Worm (Caenorhabditis elegans) whole organism, mixed stage, embryonic: ENCODE measurements around the gene npr-36.
A peak's percentile ranks its signal among the peaks of the same experiment; 100 is the strongest.
"Not testable (repeated sequence)": the region's sequence is repeated elsewhere in the genome, so short reads cannot be mapped to it uniquely, and the experiment has no call there.

Experiments
- M03D4.4 ChIP-seq: sonication (generic microtip); optimal IDR thresholded peaks from 2 replicates; lab custom pipeline; 2017; ENCODE audit warnings: mild to moderate bottlenecking, missing genetic modification characterization, missing compliant biosample characterization
- bed-3 ChIP-seq: fragments of 200-800 bp; sonication (Bioruptor generic); optimal IDR thresholded peaks from 3 replicates; lab custom pipeline; 2018; ENCODE audit warnings: mild to moderate bottlenecking, missing genetic modification characterization, moderate library complexity, missing compliant biosample characterization
- blmp-1 ChIP-seq: fragments of 150-350 bp; optimal IDR thresholded peaks from 2 replicates; lab custom pipeline; 2014; ENCODE audit warnings: missing biosample characterization, missing genetic modification characterization
- ceh-39 ChIP-seq: fragments of 150-350 bp; optimal IDR thresholded peaks from 2 replicates; lab custom pipeline; 2014; ENCODE audit warnings: missing biosample characterization, missing genetic modification characterization
- ceh-43 ChIP-seq: fragments of 200-800 bp; sonication (Bioruptor generic); optimal IDR thresholded peaks from 2 replicates; lab custom pipeline; 2018; ENCODE audit warnings: mild to moderate bottlenecking, missing genetic modification characterization, moderate library complexity, missing compliant biosample characterization
- ceh-83 ChIP-seq: fragments of 200-800 bp; sonication (Bioruptor generic); optimal IDR thresholded peaks from 2 replicates; lab custom pipeline; 2018; ENCODE audit warnings: mild to moderate bottlenecking, missing genetic modification characterization, missing compliant biosample characterization
- ces-1 ChIP-seq: fragments of 150-350 bp; optimal IDR thresholded peaks from 2 replicates; lab custom pipeline; 2014; ENCODE audit warnings: missing biosample characterization, missing genetic modification reagents, missing genetic modification characterization
- cnd-1 ChIP-seq: fragments of 200-800 bp; sonication (Bioruptor generic); optimal IDR thresholded peaks from 2 replicates; lab custom pipeline; 2018; ENCODE audit warnings: mild to moderate bottlenecking, missing genetic modification characterization, missing compliant biosample characterization
- drap-1 ChIP-seq: fragments of 200-800 bp; sonication (Bioruptor generic); optimal IDR thresholded peaks from 3 replicates; lab custom pipeline; 2018; ENCODE audit warnings: mild to moderate bottlenecking, missing genetic modification characterization, missing compliant biosample characterization
- elt-1 ChIP-seq: sonication (generic microtip); optimal IDR thresholded peaks from 2 replicates; lab custom pipeline; 2017; ENCODE audit warnings: missing genetic modification characterization, mild to moderate bottlenecking, missing compliant biosample characterization, antibody characterized with exemption, moderate library complexity, borderline replicate concordance; ENCODE audit not compliant: insufficient read depth
- flh-1 ChIP-seq: fragments of 200-800 bp; sonication (Bioruptor generic); optimal IDR thresholded peaks from 2 replicates; lab custom pipeline; 2018; ENCODE audit warnings: mild to moderate bottlenecking, missing genetic modification characterization, moderate library complexity, missing compliant biosample characterization
- ham-2 ChIP-seq: fragments of 200-800 bp; sonication (Bioruptor generic); optimal IDR thresholded peaks from 2 replicates; lab custom pipeline; 2018; ENCODE audit warnings: mild to moderate bottlenecking, missing genetic modification characterization, missing compliant biosample characterization
- hlh-1 ChIP-seq: fragments of 150-350 bp; optimal IDR thresholded peaks from 2 replicates; lab custom pipeline; 2014; ENCODE audit warnings: missing biosample characterization, missing genetic modification reagents, missing genetic modification characterization
- lin-32 ChIP-seq: fragments of 200-800 bp; sonication (Bioruptor generic); optimal IDR thresholded peaks from 2 replicates; lab custom pipeline; 2018; ENCODE audit warnings: mild to moderate bottlenecking, missing genetic modification characterization, missing compliant biosample characterization
- lsy-2 ChIP-seq: fragments of 150-350 bp; optimal IDR thresholded peaks from 2 replicates; lab custom pipeline; 2014; ENCODE audit warnings: missing biosample characterization, missing genetic modification characterization
- mls-2 ChIP-seq: sonication (generic microtip); optimal IDR thresholded peaks from 2 replicates; lab custom pipeline; 2016; ENCODE audit warnings: mild to moderate bottlenecking, missing genetic modification characterization, moderate library complexity, missing compliant biosample characterization
- nhr-12 ChIP-seq: fragments of 150-350 bp; optimal IDR thresholded peaks from 2 replicates; lab custom pipeline; 2014; ENCODE audit warnings: missing biosample characterization, missing genetic modification characterization
- nhr-237 ChIP-seq: fragments of 150-350 bp; optimal IDR thresholded peaks from 2 replicates; lab custom pipeline; 2014; ENCODE audit warnings: missing biosample characterization, missing genetic modification characterization
- nhr-28 ChIP-seq: fragments of 150-350 bp; optimal IDR thresholded peaks from 2 replicates; lab custom pipeline; 2014; ENCODE audit warnings: missing biosample characterization, missing genetic modification characterization
- nhr-76 ChIP-seq: sonication (generic microtip); optimal IDR thresholded peaks from 2 replicates; lab custom pipeline; 2017; ENCODE audit warnings: missing biosample characterization, missing genetic modification characterization
- pha-4 ChIP-seq: fragments of 150-350 bp; optimal IDR thresholded peaks from 2 replicates; lab custom pipeline; 2018; ENCODE audit warnings: missing biosample characterization, missing genetic modification reagents, missing genetic modification characterization
- sem-2 ChIP-seq: fragments of 200-800 bp; sonication (Bioruptor generic); optimal IDR thresholded peaks from 2 replicates; lab custom pipeline; 2018; ENCODE audit warnings: mild to moderate bottlenecking, missing genetic modification characterization, missing compliant biosample characterization
- snpc-4 ChIP-seq: fragments of 150-350 bp; optimal IDR thresholded peaks from 2 replicates; lab custom pipeline; 2014; ENCODE audit warnings: missing biosample characterization, missing genetic modification characterization
- sptf-1 ChIP-seq: sonication (generic microtip); optimal IDR thresholded peaks from 2 replicates; lab custom pipeline; 2017; ENCODE audit warnings: mild to moderate bottlenecking, missing genetic modification characterization, moderate library complexity, missing compliant biosample characterization
- tbx-8 ChIP-seq: fragments of 200-800 bp; sonication (Bioruptor generic); optimal IDR thresholded peaks from 2 replicates; lab custom pipeline; 2018; ENCODE audit warnings: mild to moderate bottlenecking, missing genetic modification characterization, moderate library complexity, missing compliant biosample characterization
- unc-120 ChIP-seq: sonication (generic microtip); optimal IDR thresholded peaks from 2 replicates; lab custom pipeline; 2017; ENCODE audit warnings: missing genetic modification characterization, missing compliant biosample characterization; ENCODE audit not compliant: poor library complexity, severe bottlenecking
- unc-39 ChIP-seq: fragments of 150-350 bp; optimal IDR thresholded peaks from 2 replicates; lab custom pipeline; 2014; ENCODE audit warnings: missing biosample characterization, missing genetic modification characterization
- zip-8 ChIP-seq: fragments of 150-350 bp; optimal IDR thresholded peaks from 2 replicates; lab custom pipeline; 2014; ENCODE audit warnings: missing biosample characterization, missing genetic modification characterization
- ztf-11 ChIP-seq: fragments of 150-350 bp; optimal IDR thresholded peaks from 2 replicates; lab custom pipeline; 2014; ENCODE audit warnings: missing biosample characterization, missing genetic modification characterization

npr-36 gene

DNA sequence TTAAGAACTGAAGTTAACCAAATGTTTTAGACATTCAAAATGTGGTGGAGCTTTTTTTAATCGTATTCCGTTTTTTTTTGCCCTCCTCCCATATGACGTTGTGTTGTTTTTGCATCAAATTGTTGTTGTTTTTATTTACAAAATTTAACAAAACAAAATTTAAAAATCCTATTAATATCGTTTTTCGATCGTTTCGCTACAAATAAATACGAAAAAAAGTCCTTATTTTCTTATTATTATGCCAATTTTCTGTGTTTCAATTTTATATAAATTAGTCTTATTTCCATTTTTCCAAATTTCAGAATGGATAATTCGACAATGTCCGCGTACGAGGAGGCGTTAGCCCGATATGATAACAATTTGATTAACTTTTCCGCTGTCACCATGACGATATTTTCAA lies at the start of gene npr-36:
Gene npr-36, plus strand, starts transcription at position 301 of the 400 bp plus-strand sequence.
- TF ChIP-seq ceh-83 (GFP tag; lab: Kevin White, UChicago) = no peak
- TF ChIP-seq mls-2 (tag; lab: Kevin White, UChicago) = no peak
- no peak for TF ChIP-seq nhr-12 (tag; lab: Kevin White, UChicago)
- no peak for TF ChIP-seq zip-8 (tag; lab: Kevin White, UChicago)
- TF ChIP-seq elt-1 (tag; lab: Kevin White, UChicago) = no peak
- no peak for TF ChIP-seq flh-1
- no peak for TF ChIP-seq ztf-11 (tag; lab: Kevin White, UChicago)
- no peak for TF ChIP-seq cnd-1 (tag; lab: Kevin White, UChicago)
- TF ChIP-seq blmp-1 (tag; lab: Kevin White, UChicago) = no peak
- no peak for TF ChIP-seq ces-1 (GFP tag; lab: Kevin White, UChicago)
- TF ChIP-seq lsy-2 = no peak
- TF ChIP-seq ceh-39 = no peak
- no peak for TF ChIP-seq nhr-237 (tag; lab: Kevin White, UChicago)
- TF ChIP-seq lin-32 (GFP tag; lab: Kevin White, UChicago) = no peak
- no peak for TF ChIP-seq nhr-76
- no peak for TF ChIP-seq M03D4.4 (tag; lab: Kevin White, UChicago)
- TF ChIP-seq snpc-4 (tag; lab: Kevin White, UChicago) = no peak
- TF ChIP-seq hlh-1 (tag; lab: Kevin White, UChicago) = no peak
- no peak for TF ChIP-seq unc-39
- TF ChIP-seq tbx-8 (GFP tag; lab: Kevin White, UChicago) = no peak

DNA sequence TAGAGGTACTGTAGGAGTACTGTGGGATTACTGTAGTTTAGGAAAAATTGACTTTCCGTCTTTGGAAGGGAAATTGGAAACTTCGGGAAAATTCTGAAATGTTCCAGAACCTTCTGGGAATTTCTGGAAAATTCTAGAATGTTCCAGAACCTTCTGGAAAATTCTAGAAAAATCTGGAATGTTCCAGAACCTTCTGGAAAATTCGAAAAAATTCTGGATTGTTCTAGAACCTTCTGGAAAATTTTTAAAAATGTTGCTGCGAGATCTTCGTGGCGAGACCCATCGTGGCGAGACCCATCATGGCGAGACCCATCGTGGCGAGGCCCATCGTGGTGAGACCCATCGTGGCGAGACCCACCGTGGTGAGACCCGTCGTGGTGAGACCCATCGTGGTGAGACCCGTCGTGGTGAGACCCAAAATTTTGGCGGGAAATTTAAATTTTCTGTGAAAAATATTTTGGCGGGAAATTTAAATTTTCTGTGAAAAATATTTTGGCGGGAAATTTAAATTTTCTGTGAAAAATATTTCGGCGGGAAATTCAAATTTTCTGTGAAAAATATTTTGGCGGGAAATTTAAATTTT lies 48.7 kb upstream of the npr-36 start, which contains the start of gene C53C11.4:
Gene C53C11.4, plus strand, starts transcription at position 179 of the 583 bp plus-strand sequence.
- not testable (repeated sequence) for TF ChIP-seq nhr-237 (tag; lab: Kevin White, UChicago); ceh-83 (GFP tag; lab: Kevin White, UChicago); unc-39
- TF ChIP-seq, all 35 proteins: peak for 0; not testable (repeated sequence) for 35

DNA sequence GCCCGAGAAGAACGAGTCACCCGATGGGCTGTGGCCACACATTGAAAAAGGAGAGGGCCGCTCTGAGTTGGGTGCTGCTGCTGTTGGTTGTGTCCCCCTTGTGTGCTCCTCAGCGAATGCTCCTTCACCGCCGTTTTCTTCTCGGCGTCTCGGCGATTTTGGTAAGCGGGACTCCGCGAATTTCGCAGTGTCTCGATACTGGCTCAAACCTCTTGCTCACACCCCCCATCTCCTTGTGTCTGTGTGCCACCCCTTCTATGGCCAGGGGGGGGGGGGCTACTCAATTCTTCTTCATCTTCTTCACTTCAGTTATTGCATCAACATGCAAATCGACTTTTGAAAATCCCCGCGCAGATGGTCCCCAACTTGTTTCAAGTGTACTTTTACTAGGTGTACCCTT lies 44.6 kb upstream of the npr-36 start:
- TF ChIP-seq M03D4.4 (tag; lab: Kevin White, UChicago) (peak; percentile 57), mls-2 (tag; lab: Kevin White, UChicago) (peak; percentile 63), snpc-4 (tag; lab: Kevin White, UChicago) (no peak), sptf-1 (tag; lab: Kevin White, UChicago) (peak; percentile 73), pha-4 (tag; lab: Kevin White, UChicago) (no peak), nhr-28 (tag; lab: Kevin White, UChicago) (no peak), ceh-43 (GFP tag; lab: Kevin White, UChicago) (no peak), cnd-1 (tag; lab: Kevin White, UChicago) (peak; percentile 4), ces-1 (GFP tag; lab: Kevin White, UChicago) (peak; percentile 81), unc-120 (tag; lab: Kevin White, UChicago) (peak; percentile 70), ceh-39 (no peak), ham-2 (GFP tag; lab: Kevin White, UChicago) (no peak), drap-1 (GFP tag; lab: Kevin White, UChicago) (peak; percentile 30)

DNA sequence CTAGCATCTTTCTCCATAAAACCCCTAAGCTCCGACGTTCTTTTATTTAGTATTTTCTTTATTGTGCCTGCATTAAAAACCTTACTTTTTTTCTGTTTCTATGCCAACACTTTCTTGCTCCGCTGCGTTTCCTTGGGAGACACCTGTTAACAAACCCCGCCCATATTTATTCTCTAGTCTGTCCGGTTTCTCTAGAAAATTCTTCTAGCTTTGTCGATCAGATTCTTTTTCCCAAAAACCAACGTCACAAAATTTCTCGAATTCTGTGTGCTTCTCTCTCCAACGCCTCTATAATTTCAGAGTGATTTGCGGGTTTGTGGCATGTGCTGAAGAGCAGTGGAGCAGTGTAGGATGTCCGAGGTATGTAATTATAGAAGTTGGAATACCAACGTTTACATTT lies 41.3 kb upstream of the npr-36 start, which contains the start of gene ptr-5:
Gene ptr-5, plus strand, starts transcription at position 301 of the 400 bp plus-strand sequence.
- TF ChIP-seq nhr-76 (no peak), sem-2 (GFP tag; lab: Kevin White, UChicago) (no peak), drap-1 (GFP tag; lab: Kevin White, UChicago) (no peak), pha-4 (tag; lab: Kevin White, UChicago) (no peak), bed-3 (GFP tag; lab: Kevin White, UChicago) (no peak), ceh-83 (GFP tag; lab: Kevin White, UChicago) (no peak)

DNA sequence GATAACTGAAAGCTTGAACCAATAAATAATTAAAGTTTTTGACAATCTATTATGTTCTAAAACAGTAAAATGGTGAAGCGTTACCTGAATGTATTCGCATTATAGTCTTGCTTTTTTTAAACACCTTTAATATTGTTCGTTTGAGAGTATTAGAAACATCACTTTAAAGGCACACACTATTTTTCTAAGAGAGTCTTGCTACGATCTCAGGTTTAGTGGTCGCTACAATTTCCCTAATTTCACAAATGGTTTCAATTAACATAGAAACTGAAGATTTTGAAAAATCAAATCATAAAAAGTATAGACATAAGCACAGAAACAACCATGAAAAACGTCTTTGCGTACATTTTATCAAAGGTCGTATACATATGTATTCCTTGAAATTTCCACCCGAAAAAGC lies 39.0 kb upstream of the npr-36 start:
- TF ChIP-seq M03D4.4 (tag; lab: Kevin White, UChicago) (no peak), drap-1 (GFP tag; lab: Kevin White, UChicago) (no peak), nhr-76 (no peak), lin-32 (GFP tag; lab: Kevin White, UChicago) (no peak), nhr-12 (tag; lab: Kevin White, UChicago) (no peak), zip-8 (tag; lab: Kevin White, UChicago) (no peak), lsy-2 (no peak)
